Fruit fly (Drosophila melanogaster) whole organism, prepupa: ENCODE results near the gene CG13930.

Experiments used
- Blimp-1 ChIP-seq: fragments of 200-800 bp; sonication (Bioruptor generic); optimal IDR thresholded peaks from 3 replicates; lab custom pipeline; 2017; ENCODE audit warnings: missing biosample characterization, missing genetic modification characterization, mild to moderate bottlenecking, moderate library complexity, missing genetic modification reagents
- CG11762 ChIP-seq: fragments of 200-800 bp; sonication (Bioruptor generic); optimal IDR thresholded peaks from 3 replicates; lab custom pipeline; 2016; ENCODE audit warnings: missing biosample characterization, missing genetic modification characterization; ENCODE audit not compliant: insufficient read depth
- CG15336 ChIP-seq: fragments of 200-800 bp; sonication (Bioruptor generic); IDR thresholded peaks from 2 replicates; pipeline ENCODE4 v1.3.6; 2022; ENCODE audit warnings: missing biosample characterization, missing genetic modification characterization

DNA sequence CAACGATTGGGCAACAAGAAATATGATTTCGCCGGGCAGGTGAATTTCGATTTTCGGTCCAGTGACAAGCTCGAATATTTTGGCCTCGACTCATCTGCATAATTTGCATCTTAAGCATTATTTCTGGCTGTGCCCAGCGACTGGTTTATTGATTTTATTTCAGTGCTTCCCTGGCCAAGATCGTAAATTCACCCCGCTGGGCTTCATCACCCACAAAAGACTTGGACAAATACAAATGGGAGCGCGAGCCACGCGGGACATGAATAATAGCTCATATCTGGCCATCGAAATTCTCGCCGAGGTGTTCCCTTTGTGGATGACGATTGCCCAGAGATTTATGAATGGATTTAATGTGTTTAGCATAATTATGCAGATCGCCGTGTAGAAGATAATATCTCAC is 2.7 kb upstream of the CG13930 start:
- no peak for TF ChIP-seq CG15336 (GFP tag; lab: Robert Waterston, UW)
- TF ChIP-seq CG11762 (GFP tag; lab: Kevin White, UChicago) = no peak
- TF ChIP-seq Blimp-1 (GFP tag; lab: Kevin White, UChicago) = no peak
